Worm (Caenorhabditis elegans) whole organism, early embryonic: ENCODE data around the gene C34D4.10.

Experiments
- B0310.2 ChIP-seq: sonication (generic microtip); optimal IDR thresholded peaks from 2 replicates; lab custom pipeline; 2016; ENCODE audit warnings: mild to moderate bottlenecking, missing genetic modification characterization, missing compliant biosample characterization
- F13C5.2 ChIP-seq: sonication (generic microtip); optimal IDR thresholded peaks from 2 replicates; lab custom pipeline; 2017; ENCODE audit warnings: mild to moderate bottlenecking, missing genetic modification characterization, inconsistent platforms, missing compliant biosample characterization
- aly-1 ChIP-seq: sonication (generic microtip); optimal IDR thresholded peaks from 2 replicates; lab custom pipeline; 2016; ENCODE audit warnings: missing genetic modification characterization, missing compliant biosample characterization
- ama-1 ChIP-seq: fragments of 150-350 bp; optimal IDR thresholded peaks from 2 replicates; lab custom pipeline; 2014
- ceh-13 ChIP-seq: fragments of 200-800 bp; sonication (Bioruptor generic); optimal IDR thresholded peaks from 2 replicates; lab custom pipeline; 2018; ENCODE audit warnings: mild to moderate bottlenecking, missing genetic modification characterization, missing compliant biosample characterization
- ceh-36 ChIP-seq: sonication (generic microtip); optimal IDR thresholded peaks from 2 replicates; lab custom pipeline; 2016; ENCODE audit warnings: missing genetic modification characterization, inconsistent platforms, missing compliant biosample characterization
- ets-7 ChIP-seq: sonication (generic microtip); optimal IDR thresholded peaks from 2 replicates; lab custom pipeline; 2016; ENCODE audit warnings: missing genotype, missing genetic modification characterization, missing compliant biosample characterization
- flt-1 ChIP-seq: fragments of 200-800 bp; sonication (Bioruptor generic); IDR thresholded peaks from 2 replicates; pipeline ENCODE4 v1.3.6; 2022; ENCODE audit warnings: missing genetic modification characterization, missing compliant biosample characterization
- hmbx-1 ChIP-seq: sonication (generic microtip); optimal IDR thresholded peaks from 2 replicates; lab custom pipeline; 2016; ENCODE audit warnings: mild to moderate bottlenecking, missing genetic modification characterization, missing compliant biosample characterization
- hmg-4 ChIP-seq: fragments of 200-800 bp; sonication (Bioruptor generic); optimal IDR thresholded peaks from 2 replicates; lab custom pipeline; 2018; ENCODE audit warnings: mild to moderate bottlenecking, missing genetic modification characterization, missing compliant biosample characterization
- hnd-1 ChIP-seq: sonication (generic microtip); optimal IDR thresholded peaks from 2 replicates; lab custom pipeline; 2016; ENCODE audit warnings: missing genetic modification characterization, missing compliant biosample characterization
- pes-1 ChIP-seq: fragments of 200-800 bp; sonication (Bioruptor generic); IDR thresholded peaks from 2 replicates; pipeline ENCODE4 v1.3.6; 2022; ENCODE audit warnings: missing genetic modification reagents, missing genetic modification characterization, missing compliant biosample characterization
- scrt-1 ChIP-seq: fragments of 200-800 bp; sonication (Bioruptor generic); IDR thresholded peaks from 2 replicates; pipeline ENCODE4 v1.3.6; 2022; ENCODE audit warnings: missing genetic modification characterization, missing compliant biosample characterization
- sea-1 ChIP-seq: fragments of 200-800 bp; sonication (Bioruptor generic); conservative IDR thresholded peaks from 2 replicates; pipeline ENCODE4 v1.3.6; 2022; ENCODE audit warnings: missing genetic modification characterization, missing compliant biosample characterization
- tbx-11 ChIP-seq: fragments of 200-800 bp; sonication (Bioruptor generic); IDR thresholded peaks from 2 replicates; pipeline ENCODE4 v1.3.6; 2022; ENCODE audit warnings: missing genetic modification characterization, missing compliant biosample characterization
- tbx-37 ChIP-seq: fragments of 200-800 bp; sonication (Bioruptor generic); conservative IDR thresholded peaks from 2 replicates; pipeline ENCODE4 v1.3.6; 2022; ENCODE audit warnings: missing genetic modification reagents, missing genetic modification characterization, missing compliant biosample characterization
- tra-4 ChIP-seq: sonication (generic microtip); optimal IDR thresholded peaks from 2 replicates; lab custom pipeline; 2017; ENCODE audit warnings: missing genetic modification characterization, missing compliant biosample characterization

Gene C34D4.10

ce11 chrIV:7133140-7133539, 11.9 kb upstream of the C34D4.10 start, which contains the start of gene cyn-12:
TSS of gene cyn-12 (minus strand) at chrIV:7133217.
- TF ChIP-seq scrt-1 (no peak), tbx-37 (GFP tag; lab: Robert Waterston, UW) (0 out of 2 replicates have a peak, but pooled peaks have one; percentile 14)

DNA sequence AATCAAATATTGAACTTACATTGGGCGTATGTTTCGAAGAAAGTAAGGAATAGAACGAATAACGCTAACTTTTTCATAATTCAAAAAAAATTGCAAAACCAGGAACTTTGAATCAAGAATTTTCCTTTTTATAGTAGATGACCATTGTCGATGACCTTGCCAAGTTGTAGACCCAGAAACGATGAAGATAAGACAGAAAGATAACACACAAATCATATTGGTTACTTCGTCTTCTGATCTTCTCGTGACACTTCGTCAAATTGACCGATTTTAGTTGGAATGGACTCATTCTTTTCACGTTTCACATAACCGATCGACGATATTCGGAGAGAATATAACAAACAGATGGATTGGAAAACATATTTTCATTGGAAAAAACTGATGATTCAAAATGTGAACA, 10.6 kb upstream of the C34D4.10 start, which contains the start of gene grsp-3:
Gene grsp-3, minus strand, starts transcription at position 149 of the 400 bp plus-strand sequence.
- no peak for TF ChIP-seq tra-4 (tag; lab: Kevin White, UChicago)
- no peak for TF ChIP-seq tbx-37 (GFP tag; lab: Robert Waterston, UW)
- no peak for TF ChIP-seq pes-1 (GFP tag; lab: Robert Waterston, UW)
- TF ChIP-seq ama-1 (lab: Kevin White, UChicago) = no peak
- TF ChIP-seq hmbx-1 (tag; lab: Kevin White, UChicago) = no peak
- TF ChIP-seq sea-1 (GFP tag; lab: Robert Waterston, UW) = no peak
- no peak for TF ChIP-seq ceh-36
- no peak for TF ChIP-seq flt-1 (GFP tag; lab: Robert Waterston, UW)
- no peak for TF ChIP-seq ceh-13
- TF ChIP-seq aly-1 (tag; lab: Kevin White, UChicago) = no peak
- TF ChIP-seq F13C5.2 (tag; lab: Kevin White, UChicago) = no peak

- TF ChIP-seq ceh-13 = no peak
- TF ChIP-seq sea-1 (GFP tag; lab: Robert Waterston, UW) = no peak
- no peak for TF ChIP-seq tbx-11 (GFP tag; lab: Robert Waterston, UW)
- TF ChIP-seq flt-1 (GFP tag; lab: Robert Waterston, UW) = no peak
- TF ChIP-seq tbx-37 (GFP tag; lab: Robert Waterston, UW) = no peak
- no peak for TF ChIP-seq ceh-36
- TF ChIP-seq pes-1 (GFP tag; lab: Robert Waterston, UW) = no peak
- TF ChIP-seq tra-4 (tag; lab: Kevin White, UChicago) = no peak
- TF ChIP-seq ets-7 (tag; lab: Kevin White, UChicago) = no peak
- no peak for TF ChIP-seq hmg-4
- no peak for TF ChIP-seq B0310.2 (tag; lab: Kevin White, UChicago)
- TF ChIP-seq ama-1 (lab: Kevin White, UChicago) = no peak
- no peak for TF ChIP-seq F13C5.2 (tag; lab: Kevin White, UChicago)
- no peak for TF ChIP-seq hnd-1
- TF ChIP-seq scrt-1 = no peak
- no peak for TF ChIP-seq aly-1 (tag; lab: Kevin White, UChicago)
- TF ChIP-seq hmbx-1 (tag; lab: Kevin White, UChicago) = no peak
Measured at ce11 chrIV:7114599-7114998, 6.6 kb downstream of the C34D4.10 start, which contains the start of gene nas-8. TSS of gene nas-8 (plus strand) at chrIV:7114899.

DNA sequence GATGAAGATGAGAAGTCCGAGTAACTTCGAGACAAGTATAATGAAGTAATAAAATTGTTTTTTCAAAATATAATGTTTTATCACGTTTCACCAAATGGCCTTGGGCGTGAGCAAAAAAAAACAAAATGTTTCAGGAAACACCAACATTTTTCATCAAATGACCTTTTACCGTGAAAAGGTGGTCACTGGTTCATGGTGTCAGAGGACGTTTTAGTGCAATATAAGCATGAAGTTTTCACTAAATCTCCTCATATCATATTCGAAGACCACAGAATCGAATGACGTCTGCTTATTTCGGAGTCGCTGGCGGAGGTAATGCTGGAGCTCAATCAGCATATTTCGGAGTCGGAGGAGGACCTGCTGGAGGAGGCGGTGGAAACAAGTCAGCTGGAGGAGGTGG, 9.9 kb downstream of the C34D4.10 start, which contains the start of the genes ZC477.7 and ssq-3:
Gene ZC477.7, minus strand, starts transcription at position 101 of the 400 bp plus-strand sequence.
Gene ssq-3, plus strand, starts transcription at position 251 of the 400 bp plus-strand sequence.
- TF ChIP-seq F13C5.2 (tag; lab: Kevin White, UChicago) = no peak
- TF ChIP-seq hmg-4 = no peak
- no peak for TF ChIP-seq ceh-36
- TF ChIP-seq flt-1 (GFP tag; lab: Robert Waterston, UW) = no peak
- no peak for TF ChIP-seq scrt-1
- no peak for TF ChIP-seq tbx-11 (GFP tag; lab: Robert Waterston, UW)
- no peak for TF ChIP-seq ama-1 (lab: Kevin White, UChicago)

ce11 chrIV:7107893-7108292, 13.3 kb downstream of the C34D4.10 start, which contains the start of gene ZC477.2:
TSS of gene ZC477.2 (plus strand) at chrIV:7108193.
- TF ChIP-seq B0310.2 (tag; lab: Kevin White, UChicago) (no peak), tra-4 (tag; lab: Kevin White, UChicago) (no peak), flt-1 (GFP tag; lab: Robert Waterston, UW) (no peak), tbx-11 (GFP tag; lab: Robert Waterston, UW) (no peak), hmg-4 (no peak), ceh-36 (no peak), ama-1 (lab: Kevin White, UChicago) (no peak), tbx-37 (GFP tag; lab: Robert Waterston, UW) (no peak), hnd-1 (no peak), sea-1 (GFP tag; lab: Robert Waterston, UW) (no peak), scrt-1 (no peak), F13C5.2 (tag; lab: Kevin White, UChicago) (no peak), pes-1 (GFP tag; lab: Robert Waterston, UW) (no peak), aly-1 (tag; lab: Kevin White, UChicago) (no peak), ceh-13 (no peak), hmbx-1 (tag; lab: Kevin White, UChicago) (no peak), ets-7 (tag; lab: Kevin White, UChicago) (no peak)

DNA sequence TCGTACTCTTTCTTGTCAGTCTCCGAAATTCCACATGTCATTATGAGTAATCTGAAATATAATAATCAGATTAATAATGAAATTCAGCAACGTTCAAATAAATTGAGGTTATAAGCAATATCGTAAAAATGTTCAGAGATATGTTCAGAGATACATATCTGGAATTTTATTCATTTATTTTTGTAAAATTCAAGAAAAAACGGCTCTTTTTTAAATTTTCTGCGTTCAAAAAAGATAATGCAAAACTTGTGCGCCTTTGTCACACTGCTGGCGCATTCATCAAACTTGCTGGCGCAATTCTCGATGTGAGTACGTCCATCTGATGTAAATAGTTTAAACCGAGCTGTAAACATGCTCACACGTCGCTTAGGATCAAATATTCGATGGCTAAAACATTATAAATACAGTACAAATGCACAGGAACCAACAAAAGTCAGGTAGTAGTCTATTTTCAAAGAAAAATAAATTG, 18.0 kb downstream of the C34D4.10 start, which contains the start of the genes rde-8 and ZC477.3:
Gene rde-8, minus strand, starts transcription at position 51 of the 469 bp plus-strand sequence.
Gene ZC477.3, plus strand, starts transcription at position 282 of the 469 bp plus-strand sequence.
- TF ChIP-seq tbx-37 (GFP tag; lab: Robert Waterston, UW) = no peak
- TF ChIP-seq scrt-1 = no peak
- TF ChIP-seq tra-4 (tag; lab: Kevin White, UChicago) = no peak
- no peak for TF ChIP-seq pes-1 (GFP tag; lab: Robert Waterston, UW)
- no peak for TF ChIP-seq hmbx-1 (tag; lab: Kevin White, UChicago)
- no peak for TF ChIP-seq F13C5.2 (tag; lab: Kevin White, UChicago)
- no peak for TF ChIP-seq sea-1 (GFP tag; lab: Robert Waterston, UW)
- TF ChIP-seq hmg-4 = no peak
- TF ChIP-seq ceh-13 = no peak
- TF ChIP-seq B0310.2 (tag; lab: Kevin White, UChicago) = no peak
- no peak for TF ChIP-seq ceh-36
- no peak for TF ChIP-seq aly-1 (tag; lab: Kevin White, UChicago)
- no peak for TF ChIP-seq hnd-1
- no peak for TF ChIP-seq flt-1 (GFP tag; lab: Robert Waterston, UW)
- no peak for TF ChIP-seq ama-1 (lab: Kevin White, UChicago)
- no peak for TF ChIP-seq tbx-11 (GFP tag; lab: Robert Waterston, UW)

DNA sequence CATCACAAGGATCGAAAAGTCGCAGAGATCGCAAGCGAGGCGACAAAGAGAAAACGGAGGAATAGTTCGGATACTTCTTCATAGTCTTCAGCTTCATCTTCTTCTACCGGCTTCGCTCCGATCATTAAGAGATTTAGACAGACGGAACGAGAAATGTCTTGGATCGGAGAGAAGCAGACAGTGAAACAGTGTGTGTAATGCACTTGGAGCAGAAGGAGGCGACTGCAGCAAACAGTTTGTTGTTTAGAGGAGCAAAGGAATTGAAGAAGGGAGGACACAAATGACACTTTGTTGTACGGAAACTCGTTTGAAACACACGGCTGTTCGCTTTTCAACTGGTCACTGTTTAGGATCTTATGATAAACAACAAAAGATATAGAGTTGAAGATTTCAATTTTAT, 21.8 kb downstream of the C34D4.10 start:
- TF ChIP-seq F13C5.2 (tag; lab: Kevin White, UChicago) (no peak), flt-1 (GFP tag; lab: Robert Waterston, UW) (no peak), sea-1 (GFP tag; lab: Robert Waterston, UW) (no peak), B0310.2 (tag; lab: Kevin White, UChicago) (no peak), tbx-37 (GFP tag; lab: Robert Waterston, UW) (no peak), hmg-4 (no peak), hmbx-1 (tag; lab: Kevin White, UChicago) (no peak), aly-1 (tag; lab: Kevin White, UChicago) (no peak), ceh-36 (no peak)
